Fruit fly (Drosophila melanogaster): ENCODE measurements around the gene cyc.

cyc gene

DNA sequence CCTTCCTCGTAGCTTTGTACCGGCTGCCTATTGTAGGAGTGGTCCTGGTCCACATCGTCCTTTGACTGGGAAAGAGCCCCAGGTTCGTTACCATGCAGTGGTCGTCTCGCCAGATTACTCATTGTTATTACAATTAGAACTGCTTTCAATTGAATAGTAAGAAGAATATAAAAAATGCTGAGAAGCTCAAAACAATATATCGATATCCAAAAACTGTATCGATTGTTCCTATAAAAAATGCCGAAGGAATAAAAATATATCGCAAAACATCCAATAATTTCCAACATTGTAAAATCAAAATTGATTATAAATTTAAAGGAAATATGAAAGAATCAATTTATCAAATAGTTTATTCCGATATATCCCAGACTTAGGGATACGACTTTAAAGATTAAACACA, 10.8 kb downstream of the cyc start, which contains the start of the genes TORIP and Ccdc58 (continued):
- TF ChIP-seq Opbp (GFP tag; IDR thresholded peaks at IDR 0.05; ENCODE audit: partially characterized antibody) = peak; percentile 60; the same call in 2 of the 3 replicates
- no peak for TF ChIP-seq Rfx (GFP tag; IDR thresholded peaks at IDR 0.05)
- TF ChIP-seq dmrt99B (tag; optimal IDR thresholded peaks at IDR 0.05) = no peak
- peak; percentile 5 for TF ChIP-seq Dp (GFP tag; optimal IDR thresholded peaks at IDR 0.05)
- TF ChIP-seq YL-1 (GFP tag; optimal IDR thresholded peaks at IDR 0.05) = no peak
- no peak for TF ChIP-seq bigmax (GFP tag; optimal IDR thresholded peaks at IDR 0.05)
- TF ChIP-seq kay (GFP tag; optimal IDR thresholded peaks at IDR 0.05) = no peak
- no peak for TF ChIP-seq Hr78 (GFP tag; optimal IDR thresholded peaks at IDR 0.05)
- TF ChIP-seq fd3F (GFP tag; optimal IDR thresholded peaks at IDR 0.05) = no peak
- TF ChIP-seq Med (GFP tag) = no peak
- TF ChIP-seq MBD-R2 (GFP tag; IDR thresholded peaks at IDR 0.05) = peak; percentile 55
- no peak for TF ChIP-seq yki (optimal IDR thresholded peaks at IDR 0.05)
- no peak for TF ChIP-seq fu2 (GFP tag; optimal IDR thresholded peaks at IDR 0.05)
- TF ChIP-seq CG15269 (tag; optimal IDR thresholded peaks at IDR 0.05) = no peak
- no peak for TF ChIP-seq Blimp-1 (GFP tag; optimal IDR thresholded peaks at IDR 0.05)
- TF ChIP-seq phol (tag; optimal IDR thresholded peaks at IDR 0.05) = peak; percentile 4
- TF ChIP-seq vnd (GFP tag; IDR thresholded peaks at IDR 0.05; ENCODE audit: partially characterized antibody) = peak; percentile 70
- TF ChIP-seq crc (GFP tag; optimal IDR thresholded peaks at IDR 0.05) = no peak
- no peak for TF ChIP-seq Asciz (GFP tag; optimal IDR thresholded peaks at IDR 0.05)
- TF ChIP-seq CG12769 (tag; optimal IDR thresholded peaks at IDR 0.05) = no peak
- TF ChIP-seq CG13296 (GFP tag; optimal IDR thresholded peaks at IDR 0.05) = no peak
- no peak for TF ChIP-seq lmd (GFP tag; IDR thresholded peaks at IDR 0.05)
- no peak for TF ChIP-seq vvl (GFP tag; IDR thresholded peaks at IDR 0.05)
- peak; percentile 82 for TF ChIP-seq Scr (GFP tag; IDR thresholded peaks at IDR 0.05; ENCODE audit: partially characterized antibody)
- TF ChIP-seq zen2 (GFP tag; IDR thresholded peaks at IDR 0.05; ENCODE audit: partially characterized antibody) = peak; percentile 69; the same call in 2 of the 3 replicates
- TF ChIP-seq pzg (GFP tag; optimal IDR thresholded peaks at IDR 0.05) = peak; percentile 17
- no peak for TF ChIP-seq az2 (GFP tag; optimal IDR thresholded peaks at IDR 0.05)
- TF ChIP-seq unc-4 (GFP tag; IDR thresholded peaks at IDR 0.05; ENCODE audit: partially characterized antibody) = peak; percentile 85
- TF ChIP-seq CG9876 (GFP tag; optimal IDR thresholded peaks at IDR 0.05) = no peak
- peak; percentile 76 for TF ChIP-seq sna (GFP tag; IDR thresholded peaks at IDR 0.05; ENCODE audit: partially characterized antibody)
- TF ChIP-seq Xrp1 (GFP tag; IDR thresholded peaks at IDR 0.05) = no peak
- TF ChIP-seq CG13123 (GFP tag; optimal IDR thresholded peaks at IDR 0.05) = no peak
- no peak for TF ChIP-seq Vsx1 (GFP tag; optimal IDR thresholded peaks at IDR 0.05)
- no peak for TF ChIP-seq sug (tag; optimal IDR thresholded peaks at IDR 0.05)
- TF ChIP-seq ewg (GFP tag; optimal IDR thresholded peaks at IDR 0.05) = no peak
- TF ChIP-seq CG34376 (GFP tag; optimal IDR thresholded peaks at IDR 0.05) = no peak
- TF ChIP-seq Side (GFP tag; optimal IDR thresholded peaks at IDR 0.05) = no peak
- TF ChIP-seq Usf (GFP tag; optimal IDR thresholded peaks at IDR 0.05) = no peak
- TF ChIP-seq Ets97D (GFP tag; optimal IDR thresholded peaks at IDR 0.05) = no peak
- TF ChIP-seq Bgb (GFP tag; IDR thresholded peaks at IDR 0.05; ENCODE audit: partially characterized antibody) = peak; percentile 72
- no peak for TF ChIP-seq Hand (GFP tag; optimal IDR thresholded peaks at IDR 0.05)
- no peak for TF ChIP-seq ATbp (GFP tag; optimal IDR thresholded peaks at IDR 0.05)
- no peak for TF ChIP-seq Neu2 (GFP tag; optimal IDR thresholded peaks at IDR 0.05; ENCODE audit: borderline replicate concordance)
- TF ChIP-seq CG12942 (GFP tag; optimal IDR thresholded peaks at IDR 0.05) = no peak
- no peak for TF ChIP-seq schlank (tag; optimal IDR thresholded peaks at IDR 0.05)
- TF ChIP-seq CG34224 (GFP tag; IDR thresholded peaks at IDR 0.05; ENCODE audit: partially characterized antibody) = peak; percentile 88
- no peak for TF ChIP-seq dmrt11E (tag; optimal IDR thresholded peaks at IDR 0.05)
- TF ChIP-seq CG3163 (GFP tag; optimal IDR thresholded peaks at IDR 0.05) = no peak
- peak; percentile 52 for TF ChIP-seq CG2116 (GFP tag; optimal IDR thresholded peaks at IDR 0.05)
- TF ChIP-seq bbx (GFP tag; IDR thresholded peaks at IDR 0.05; ENCODE audit: partially characterized antibody) = peak; percentile 77
